Fruit fly (Drosophila melanogaster) whole organism, wandering third instar larva: ENCODE measurements around the gene CG3106.

Experiments
- Abd-B ChIP-seq: fragments of >200 bp; optimal IDR thresholded peaks from 2 replicates; lab custom pipeline; 2017; ENCODE audit warnings: missing biosample characterization, missing genetic modification characterization
- CG32264 ChIP-seq: fragments of 200-800 bp; sonication (Bioruptor generic); optimal IDR thresholded peaks from 2 replicates; lab custom pipeline; 2016; ENCODE audit warnings: missing biosample characterization, missing genetic modification characterization
- CG9705 ChIP-seq: fragments of 200-800 bp; sonication (Bioruptor generic); optimal IDR thresholded peaks from 2 replicates; lab custom pipeline; 2018; ENCODE audit warnings: missing biosample characterization, mild to moderate bottlenecking, missing genetic modification characterization
- CrebA ChIP-seq: fragments of 200-800 bp; sonication (Bioruptor generic); optimal IDR thresholded peaks from 2 replicates; lab custom pipeline; 2016; ENCODE audit warnings: missing biosample characterization, mild to moderate bottlenecking, missing genetic modification characterization, borderline replicate concordance
- Dfd ChIP-seq: fragments of >200 bp; optimal IDR thresholded peaks from 2 replicates; lab custom pipeline; 2017; ENCODE audit warnings: missing biosample characterization, missing genetic modification characterization
- Dif ChIP-seq: fragments of 200-275, 200-300 bp; sonication (Bioruptor generic); optimal IDR thresholded peaks from 2 replicates; lab custom pipeline; 2018; ENCODE audit warnings: missing biosample characterization, missing genetic modification characterization; ENCODE audit not compliant: partially characterized antibody
- GATAd ChIP-seq: sonication (Bioruptor generic); optimal IDR thresholded peaks from 2 replicates; lab custom pipeline; 2016; ENCODE audit warnings: missing biosample characterization, missing genetic modification characterization
- HLH106 ChIP-seq: fragments of 200-800 bp; optimal IDR thresholded peaks from 3 replicates; lab custom pipeline; 2019; ENCODE audit warnings: missing biosample characterization, mild to moderate bottlenecking, missing genetic modification characterization, moderate library complexity
- Hnf4 ChIP-seq: fragments of 200-800 bp; sonication (Bioruptor generic); optimal IDR thresholded peaks from 2 replicates; lab custom pipeline; 2016; ENCODE audit warnings: missing biosample characterization, mild to moderate bottlenecking, missing genetic modification characterization
- Hr78 ChIP-seq: fragments of >200 bp; optimal IDR thresholded peaks from 2 replicates; lab custom pipeline; 2017; ENCODE audit warnings: missing biosample characterization, missing genetic modification characterization
- Hr83 ChIP-seq: fragments of 200-300 bp; sonication (Bioruptor generic); optimal IDR thresholded peaks from 2 replicates; lab custom pipeline; 2016; ENCODE audit warnings: missing biosample characterization, mild to moderate bottlenecking, missing genetic modification characterization, moderate library complexity; ENCODE audit not compliant: poor library complexity, severe bottlenecking
- Jra ChIP-seq: sonication (Bioruptor generic); optimal IDR thresholded peaks from 2 replicates; lab custom pipeline; 2016; ENCODE audit warnings: missing biosample characterization, missing genetic modification characterization
- Mio ChIP-seq: sonication (Bioruptor generic); optimal IDR thresholded peaks from 2 replicates; lab custom pipeline; 2016; ENCODE audit warnings: missing biosample characterization, missing genetic modification characterization
- Myc ChIP-seq: fragments of >200 bp; optimal IDR thresholded peaks from 2 replicates; lab custom pipeline; 2017
- N ChIP-seq: fragments of >200 bp; optimal IDR thresholded peaks from 2 replicates; lab custom pipeline; 2018; ENCODE audit warnings: missing biosample characterization, missing external identifiers, missing genetic modification characterization
- OdsH ChIP-seq: fragments of 200-800 bp; sonication (Bioruptor generic); optimal IDR thresholded peaks from 2 replicates; lab custom pipeline; 2016; ENCODE audit warnings: missing biosample characterization, mild to moderate bottlenecking, missing genetic modification characterization
- Rel ChIP-seq, 2 experiments: fragments of 200-800 bp; sonication (Bioruptor generic) in 1 of 2; optimal IDR thresholded peaks; 2 replicates in 1 of 2; 3 replicates in 1 of 2; lab custom pipeline; 2016 to 2019; ENCODE audit warnings: mild to moderate bottlenecking in 2 of 2, missing biosample characterization in 2 of 2, missing genetic modification characterization in 2 of 2, moderate library complexity in 1 of 2
- Sp1 ChIP-seq: fragments of 200-800 bp; sonication (Bioruptor generic); optimal IDR thresholded peaks from 3 replicates; lab custom pipeline; 2019; ENCODE audit warnings: missing biosample characterization, mild to moderate bottlenecking, missing genetic modification characterization, moderate library complexity
- Vsx2 ChIP-seq: fragments of 200-300, 225-300 bp; sonication (Bioruptor generic); optimal IDR thresholded peaks from 2 replicates; lab custom pipeline; 2018; ENCODE audit warnings: missing biosample characterization, missing genetic modification characterization; ENCODE audit not compliant: partially characterized antibody
- br ChIP-seq: fragments of 200-800 bp; sonication (Bioruptor generic); optimal IDR thresholded peaks from 2 replicates; lab custom pipeline; 2016; ENCODE audit warnings: missing biosample characterization, missing genetic modification characterization
- brk ChIP-seq: fragments of 200-800 bp; sonication (Bioruptor generic); optimal IDR thresholded peaks from 2 replicates; lab custom pipeline; 2016; ENCODE audit warnings: missing biosample characterization, mild to moderate bottlenecking, missing genetic modification characterization
- dl ChIP-seq, 2 experiments: fragments of 175-275, 200-275 bp in 1 of 2; fragments of 200-275 bp in 1 of 2; sonication (Bioruptor generic); optimal IDR thresholded peaks; lab custom pipeline; 2018; ENCODE audit warnings: mild to moderate bottlenecking in 2 of 2, missing biosample characterization in 2 of 2, missing genetic modification characterization in 2 of 2, moderate library complexity in 2 of 2; ENCODE audit not compliant: partially characterized antibody in 2 of 2, insufficient read depth in 1 of 2
- dmrt93B ChIP-seq: fragments of 200-800 bp; sonication (Bioruptor generic); optimal IDR thresholded peaks from 2 replicates; lab custom pipeline; 2018; ENCODE audit warnings: missing biosample characterization, mild to moderate bottlenecking, missing genetic modification characterization
- dsf ChIP-seq: sonication (Bioruptor generic); optimal IDR thresholded peaks from 2 replicates; lab custom pipeline; 2016; ENCODE audit warnings: missing biosample characterization, missing genetic modification characterization, borderline replicate concordance
- ey ChIP-seq: fragments of 200-800 bp; sonication (Bioruptor generic); optimal IDR thresholded peaks from 2 replicates; lab custom pipeline; 2016; ENCODE audit warnings: missing biosample characterization, missing genetic modification characterization
- foxo ChIP-seq, 2 experiments: fragments of 200-800 bp; sonication (Bioruptor generic); optimal IDR thresholded peaks; 2 replicates in 1 of 2; 3 replicates in 1 of 2; lab custom pipeline; 2016 to 2017; ENCODE audit warnings: missing biosample characterization in 2 of 2, missing genetic modification characterization in 2 of 2
- fru ChIP-seq: fragments of 200-800 bp; sonication (Bioruptor generic); optimal IDR thresholded peaks from 3 replicates; lab custom pipeline; 2016; ENCODE audit warnings: missing biosample characterization, mild to moderate bottlenecking, missing genetic modification characterization
- h ChIP-seq: fragments of 200-800 bp; sonication (Bioruptor generic); optimal IDR thresholded peaks from 3 replicates; lab custom pipeline; 2016; ENCODE audit warnings: missing biosample characterization, mild to moderate bottlenecking, missing genetic modification characterization
- jim ChIP-seq: fragments of 175-275, 200-325 bp; sonication (Bioruptor generic); optimal IDR thresholded peaks from 2 replicates; lab custom pipeline; 2016; ENCODE audit warnings: missing biosample characterization, mild to moderate bottlenecking, missing genetic modification characterization
- lola ChIP-seq: fragments of >200 bp; optimal IDR thresholded peaks from 2 replicates; lab custom pipeline; 2017; ENCODE audit warnings: missing biosample characterization, missing genetic modification characterization
- pan ChIP-seq: fragments of >200 bp; optimal IDR thresholded peaks from 2 replicates; lab custom pipeline; 2017
- psq ChIP-seq: fragments of 200-800 bp; sonication (Bioruptor generic); optimal IDR thresholded peaks from 3 replicates; lab custom pipeline; 2017; ENCODE audit warnings: missing biosample characterization, mild to moderate bottlenecking, missing genetic modification characterization, moderate library complexity
- rgr ChIP-seq: fragments of 200-800 bp; sonication (Bioruptor generic); optimal IDR thresholded peaks from 3 replicates; lab custom pipeline; 2016; ENCODE audit warnings: missing biosample characterization, mild to moderate bottlenecking, missing genetic modification characterization
- sage ChIP-seq: fragments of 200-800 bp; sonication (Bioruptor generic); optimal IDR thresholded peaks from 2 replicates; lab custom pipeline; 2016; ENCODE audit warnings: missing biosample characterization, mild to moderate bottlenecking, missing genetic modification characterization
- sv ChIP-seq: fragments of 200-800 bp; sonication (Bioruptor generic); optimal IDR thresholded peaks from 3 replicates; lab custom pipeline; 2016; ENCODE audit warnings: missing biosample characterization, missing genetic modification characterization
- tai ChIP-seq: sonication (Bioruptor generic); optimal IDR thresholded peaks from 2 replicates; lab custom pipeline; 2016; ENCODE audit warnings: missing biosample characterization, missing genetic modification characterization
- usp ChIP-seq: fragments of >200 bp; optimal IDR thresholded peaks from 2 replicates; lab custom pipeline; 2017; ENCODE audit warnings: missing biosample characterization, missing genetic modification characterization
- woc ChIP-seq: sonication (Bioruptor generic); optimal IDR thresholded peaks from 2 replicates; lab custom pipeline; 2016; ENCODE audit warnings: missing biosample characterization, mild to moderate bottlenecking, missing genetic modification characterization

Gene CG3106

DNA sequence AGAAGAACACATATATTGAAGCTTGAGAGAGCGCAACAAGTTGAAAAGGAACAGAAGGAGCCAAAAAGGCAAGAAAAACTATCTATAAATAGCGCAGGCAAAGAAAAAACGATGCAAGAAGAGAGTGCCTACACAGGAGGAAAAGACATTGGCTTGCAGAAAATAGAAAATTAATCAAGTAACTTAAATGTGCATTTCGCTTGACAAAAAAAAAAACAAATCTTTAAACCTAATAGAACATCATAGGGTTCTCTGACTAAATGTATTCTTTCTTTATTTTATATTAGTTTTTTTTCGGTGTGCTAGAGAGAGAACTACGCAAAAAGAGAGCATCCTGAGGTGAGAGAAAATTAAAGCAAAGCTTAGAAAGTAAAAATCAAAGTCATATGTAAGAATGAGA, 12.7 kb downstream of the CG3106 start:
- TF ChIP-seq pan (lab: Kevin White, UChicago) (no peak), jim (GFP tag; lab: Kevin White, UChicago) (no peak), OdsH (GFP tag; lab: Kevin White, UChicago) (no peak), sv (GFP tag; lab: Kevin White, UChicago) (no peak), ey (peak; percentile 44), fru (GFP tag; lab: Kevin White, UChicago) (peak; percentile 18), Sp1 (no peak), Mio (no peak), foxo (GFP tag; optimal IDR thresholded peaks at IDR 0.05; lab: Kevin White, UChicago) (peak in 1 of 2 experiments; percentile 3), Hr78 (no peak), br (GFP tag; lab: Kevin White, UChicago) (no peak)
- TF ChIP-seq, all 38 proteins: peak for 3

dm6 chrX:9647067-9647466, 15.6 kb downstream of the CG3106 start:
- TF ChIP-seq Mio = no peak
- no peak for TF ChIP-seq h
- no peak for TF ChIP-seq GATAd (GFP tag; lab: Kevin White, UChicago)
- TF ChIP-seq Abd-B = no peak
- TF ChIP-seq pan (lab: Kevin White, UChicago) = no peak
- no peak for TF ChIP-seq Rel (GFP tag; optimal IDR thresholded peaks at IDR 0.05; lab: Kevin White, UChicago)
- no peak for TF ChIP-seq Rel (tag; optimal IDR thresholded peaks at IDR 0.05; lab: Kevin White, UChicago)
- no peak for TF ChIP-seq Hnf4 (GFP tag; lab: Kevin White, UChicago)
- TF ChIP-seq psq (GFP tag; lab: Kevin White, UChicago) = no peak
- no peak for TF ChIP-seq Sp1
- no peak for TF ChIP-seq sage
- TF ChIP-seq Hr83 (GFP tag; lab: Kevin White, UChicago) = no peak
- TF ChIP-seq CG32264 (GFP tag; lab: Kevin White, UChicago) = no peak
- TF ChIP-seq br (GFP tag; lab: Kevin White, UChicago) = no peak
- TF ChIP-seq tai = no peak
- no peak for TF ChIP-seq foxo (GFP tag; optimal IDR thresholded peaks at IDR 0.05; lab: Kevin White, UChicago)
- TF ChIP-seq CG9705 = no peak
- no peak for TF ChIP-seq usp
- no peak for TF ChIP-seq N (GFP tag; lab: Kevin White, UChicago)
- no peak for TF ChIP-seq Vsx2

dm6 chrX:9646022-9646421, 16.7 kb downstream of the CG3106 start:
- peak; percentile 99 for TF ChIP-seq br (GFP tag; lab: Kevin White, UChicago)
- TF ChIP-seq N (GFP tag; lab: Kevin White, UChicago) = no peak
- peak; percentile 92 for TF ChIP-seq dsf (GFP tag; lab: Kevin White, UChicago)
- peak; percentile 97 to 99 for TF ChIP-seq foxo (GFP tag; optimal IDR thresholded peaks at IDR 0.05; lab: Kevin White, UChicago)
- no peak for TF ChIP-seq Hr78
- TF ChIP-seq Rel (GFP tag; optimal IDR thresholded peaks at IDR 0.05; lab: Kevin White, UChicago) = peak; percentile 97
- TF ChIP-seq Rel (tag; optimal IDR thresholded peaks at IDR 0.05; lab: Kevin White, UChicago) = peak; percentile 94
- TF ChIP-seq h = peak; percentile 99
- TF ChIP-seq CG9705 = peak; percentile 99
- TF ChIP-seq psq (GFP tag; lab: Kevin White, UChicago) = peak; percentile 96
- no peak for TF ChIP-seq Vsx2
- peak; percentile 99 for TF ChIP-seq Sp1
- no peak for TF ChIP-seq Abd-B
- TF ChIP-seq Jra (GFP tag; lab: Kevin White, UChicago) = peak; percentile 98
- peak; percentile 98 for TF ChIP-seq woc
- TF ChIP-seq Hnf4 (GFP tag; lab: Kevin White, UChicago) = peak; percentile 99
- TF ChIP-seq dmrt93B (GFP tag; lab: Kevin White, UChicago) = peak; percentile 98
- TF ChIP-seq jim (GFP tag; lab: Kevin White, UChicago) = peak; percentile 59
- TF ChIP-seq Hr83 (GFP tag; lab: Kevin White, UChicago) = peak; percentile 94
- peak; percentile 99 for TF ChIP-seq HLH106 (tag; lab: Kevin White, UChicago)
- peak; percentile 96 for TF ChIP-seq CrebA (GFP tag; lab: Kevin White, UChicago)
- TF ChIP-seq GATAd (GFP tag; lab: Kevin White, UChicago) = peak; percentile 96
- TF ChIP-seq Dif = no peak
- TF ChIP-seq Myc (lab: Kevin White, UChicago) = no peak
- TF ChIP-seq dl (GFP tag; optimal IDR thresholded peaks at IDR 0.05; lab: Kevin White, UChicago; ENCODE audit: insufficient read depth in 1 of 2, partially characterized antibody in 2 of 2) = no peak
- peak; percentile 99 for TF ChIP-seq fru (GFP tag; lab: Kevin White, UChicago)
- no peak for TF ChIP-seq lola (GFP tag; lab: Kevin White, UChicago)
- TF ChIP-seq sv (GFP tag; lab: Kevin White, UChicago) = peak; percentile 91
- peak; percentile 94 for TF ChIP-seq Mio
- no peak for TF ChIP-seq usp
- peak; percentile 98 for TF ChIP-seq tai
- TF ChIP-seq rgr (GFP tag; lab: Kevin White, UChicago) = peak; percentile 99
- TF ChIP-seq sage = peak; percentile 97
- peak; percentile 98 for TF ChIP-seq CG32264 (GFP tag; lab: Kevin White, UChicago)
- peak; percentile 97 for TF ChIP-seq brk (GFP tag; lab: Kevin White, UChicago)
- peak; percentile 98 for TF ChIP-seq OdsH (GFP tag; lab: Kevin White, UChicago)
- TF ChIP-seq ey = peak; percentile 99
- no peak for TF ChIP-seq pan (lab: Kevin White, UChicago)
- peak; percentile 46 for TF ChIP-seq Dfd (GFP tag; lab: Kevin White, UChicago)
